Fruit fly (Drosophila melanogaster): Measurements from ENCODE around the gene BBS8.

dm6 chr2L:472829-473228, 50.2 kb downstream of the BBS8 start, which contains the start of gene MED15:
- TF ChIP-seq dpn (GFP tag; optimal IDR thresholded peaks at IDR 0.05) (no peak), CG30020 (tag; optimal IDR thresholded peaks at IDR 0.05) (no peak), usp (GFP tag; optimal IDR thresholded peaks at IDR 0.05) (no peak), Hr39 (optimal IDR thresholded peaks at IDR 0.05) (no peak), CG12219 (GFP tag; optimal IDR thresholded peaks at IDR 0.05) (no peak)
